Worm (Caenorhabditis elegans) whole organism, mixed stage, embryonic: Measurements from ENCODE around the gene glb-11.

ENCODE experiments used
- M03D4.4 ChIP-seq: sonication (generic microtip); optimal IDR thresholded peaks from 2 replicates; lab custom pipeline; 2017; ENCODE audit warnings: mild to moderate bottlenecking, missing genetic modification characterization, missing compliant biosample characterization
- bed-3 ChIP-seq: fragments of 200-800 bp; sonication (Bioruptor generic); optimal IDR thresholded peaks from 3 replicates; lab custom pipeline; 2018; ENCODE audit warnings: mild to moderate bottlenecking, missing genetic modification characterization, moderate library complexity, missing compliant biosample characterization
- blmp-1 ChIP-seq: fragments of 150-350 bp; optimal IDR thresholded peaks from 2 replicates; lab custom pipeline; 2014; ENCODE audit warnings: missing biosample characterization, missing genetic modification characterization
- ceh-43 ChIP-seq: fragments of 200-800 bp; sonication (Bioruptor generic); optimal IDR thresholded peaks from 2 replicates; lab custom pipeline; 2018; ENCODE audit warnings: mild to moderate bottlenecking, missing genetic modification characterization, moderate library complexity, missing compliant biosample characterization
- ceh-83 ChIP-seq: fragments of 200-800 bp; sonication (Bioruptor generic); optimal IDR thresholded peaks from 2 replicates; lab custom pipeline; 2018; ENCODE audit warnings: mild to moderate bottlenecking, missing genetic modification characterization, missing compliant biosample characterization
- ces-1 ChIP-seq: fragments of 150-350 bp; optimal IDR thresholded peaks from 2 replicates; lab custom pipeline; 2014; ENCODE audit warnings: missing biosample characterization, missing genetic modification reagents, missing genetic modification characterization
- cnd-1 ChIP-seq: fragments of 200-800 bp; sonication (Bioruptor generic); optimal IDR thresholded peaks from 2 replicates; lab custom pipeline; 2018; ENCODE audit warnings: mild to moderate bottlenecking, missing genetic modification characterization, missing compliant biosample characterization
- drap-1 ChIP-seq: fragments of 200-800 bp; sonication (Bioruptor generic); optimal IDR thresholded peaks from 3 replicates; lab custom pipeline; 2018; ENCODE audit warnings: mild to moderate bottlenecking, missing genetic modification characterization, missing compliant biosample characterization
- elt-1 ChIP-seq: sonication (generic microtip); optimal IDR thresholded peaks from 2 replicates; lab custom pipeline; 2017; ENCODE audit warnings: missing genetic modification characterization, mild to moderate bottlenecking, missing compliant biosample characterization, antibody characterized with exemption, moderate library complexity, borderline replicate concordance; ENCODE audit not compliant: insufficient read depth
- elt-3 ChIP-seq: fragments of 150-350 bp; optimal IDR thresholded peaks from 2 replicates; lab custom pipeline; 2014; ENCODE audit warnings: missing biosample characterization, missing genetic modification characterization
- flh-1 ChIP-seq: fragments of 200-800 bp; sonication (Bioruptor generic); optimal IDR thresholded peaks from 2 replicates; lab custom pipeline; 2018; ENCODE audit warnings: mild to moderate bottlenecking, missing genetic modification characterization, moderate library complexity, missing compliant biosample characterization
- ham-2 ChIP-seq: fragments of 200-800 bp; sonication (Bioruptor generic); optimal IDR thresholded peaks from 2 replicates; lab custom pipeline; 2018; ENCODE audit warnings: mild to moderate bottlenecking, missing genetic modification characterization, missing compliant biosample characterization
- hlh-1 ChIP-seq: fragments of 150-350 bp; optimal IDR thresholded peaks from 2 replicates; lab custom pipeline; 2014; ENCODE audit warnings: missing biosample characterization, missing genetic modification reagents, missing genetic modification characterization
- lin-13 ChIP-seq: fragments of 150-350 bp; optimal IDR thresholded peaks from 2 replicates; lab custom pipeline; 2014; ENCODE audit warnings: missing biosample characterization, missing genetic modification characterization
- lin-32 ChIP-seq: fragments of 200-800 bp; sonication (Bioruptor generic); optimal IDR thresholded peaks from 2 replicates; lab custom pipeline; 2018; ENCODE audit warnings: mild to moderate bottlenecking, missing genetic modification characterization, missing compliant biosample characterization
- lsy-2 ChIP-seq: fragments of 150-350 bp; optimal IDR thresholded peaks from 2 replicates; lab custom pipeline; 2014; ENCODE audit warnings: missing biosample characterization, missing genetic modification characterization
- mab-5 ChIP-seq: fragments of 150-350 bp; optimal IDR thresholded peaks from 2 replicates; lab custom pipeline; 2014; ENCODE audit warnings: missing biosample characterization, missing genetic modification characterization
- mep-1 ChIP-seq: fragments of 150-350 bp; optimal IDR thresholded peaks from 2 replicates; lab custom pipeline; 2017; ENCODE audit warnings: missing biosample characterization, missing genetic modification reagents, missing genetic modification characterization, inconsistent platforms
- mls-2 ChIP-seq: sonication (generic microtip); optimal IDR thresholded peaks from 2 replicates; lab custom pipeline; 2016; ENCODE audit warnings: mild to moderate bottlenecking, missing genetic modification characterization, moderate library complexity, missing compliant biosample characterization
- nhr-12 ChIP-seq: fragments of 150-350 bp; optimal IDR thresholded peaks from 2 replicates; lab custom pipeline; 2014; ENCODE audit warnings: missing biosample characterization, missing genetic modification characterization
- nhr-237 ChIP-seq: fragments of 150-350 bp; optimal IDR thresholded peaks from 2 replicates; lab custom pipeline; 2014; ENCODE audit warnings: missing biosample characterization, missing genetic modification characterization
- nhr-28 ChIP-seq: fragments of 150-350 bp; optimal IDR thresholded peaks from 2 replicates; lab custom pipeline; 2014; ENCODE audit warnings: missing biosample characterization, missing genetic modification characterization
- nhr-76 ChIP-seq: sonication (generic microtip); optimal IDR thresholded peaks from 2 replicates; lab custom pipeline; 2017; ENCODE audit warnings: missing biosample characterization, missing genetic modification characterization
- pha-4 ChIP-seq: fragments of 150-350 bp; optimal IDR thresholded peaks from 2 replicates; lab custom pipeline; 2018; ENCODE audit warnings: missing biosample characterization, missing genetic modification reagents, missing genetic modification characterization
- sem-2 ChIP-seq: fragments of 200-800 bp; sonication (Bioruptor generic); optimal IDR thresholded peaks from 2 replicates; lab custom pipeline; 2018; ENCODE audit warnings: mild to moderate bottlenecking, missing genetic modification characterization, missing compliant biosample characterization
- snpc-4 ChIP-seq: fragments of 150-350 bp; optimal IDR thresholded peaks from 2 replicates; lab custom pipeline; 2014; ENCODE audit warnings: missing biosample characterization, missing genetic modification characterization
- sptf-1 ChIP-seq: sonication (generic microtip); optimal IDR thresholded peaks from 2 replicates; lab custom pipeline; 2017; ENCODE audit warnings: mild to moderate bottlenecking, missing genetic modification characterization, moderate library complexity, missing compliant biosample characterization
- tbx-8 ChIP-seq: fragments of 200-800 bp; sonication (Bioruptor generic); optimal IDR thresholded peaks from 2 replicates; lab custom pipeline; 2018; ENCODE audit warnings: mild to moderate bottlenecking, missing genetic modification characterization, moderate library complexity, missing compliant biosample characterization
- unc-120 ChIP-seq: sonication (generic microtip); optimal IDR thresholded peaks from 2 replicates; lab custom pipeline; 2017; ENCODE audit warnings: missing genetic modification characterization, missing compliant biosample characterization; ENCODE audit not compliant: poor library complexity, severe bottlenecking
- unc-39 ChIP-seq: fragments of 150-350 bp; optimal IDR thresholded peaks from 2 replicates; lab custom pipeline; 2014; ENCODE audit warnings: missing biosample characterization, missing genetic modification characterization
- unc-62 ChIP-seq: fragments of 150-350 bp; optimal IDR thresholded peaks from 2 replicates; lab custom pipeline; 2014; ENCODE audit warnings: missing biosample characterization, missing genetic modification reagents, missing genetic modification characterization
- zip-8 ChIP-seq: fragments of 150-350 bp; optimal IDR thresholded peaks from 2 replicates; lab custom pipeline; 2014; ENCODE audit warnings: missing biosample characterization, missing genetic modification characterization
- ztf-11 ChIP-seq: fragments of 150-350 bp; optimal IDR thresholded peaks from 2 replicates; lab custom pipeline; 2014; ENCODE audit warnings: missing biosample characterization, missing genetic modification characterization

Gene glb-11

ce11 chrIII:4018591-4019580 lies 26.9 kb upstream of the glb-11 start:
- TF ChIP-seq ces-1 (GFP tag; lab: Kevin White, UChicago) (no peak), nhr-237 (tag; lab: Kevin White, UChicago) (no peak), ham-2 (GFP tag; lab: Kevin White, UChicago) (peak; percentile 12)

ce11 chrIII:4018095-4018498 lies 26.1 kb upstream of the glb-11 start:
- TF ChIP-seq hlh-1 (tag; lab: Kevin White, UChicago) (no peak), ceh-43 (no peak), unc-62 (GFP tag; lab: Kevin White, UChicago) (peak; percentile 55), tbx-8 (GFP tag; lab: Kevin White, UChicago) (no peak), mab-5 (tag; lab: Kevin White, UChicago) (no peak), mep-1 (tag; lab: Kevin White, UChicago) (no peak), ceh-83 (GFP tag; lab: Kevin White, UChicago) (no peak), bed-3 (GFP tag; lab: Kevin White, UChicago) (no peak), M03D4.4 (no peak), flh-1 (GFP tag; lab: Kevin White, UChicago) (no peak), zip-8 (tag; lab: Kevin White, UChicago) (no peak), cnd-1 (tag; lab: Kevin White, UChicago) (no peak), nhr-12 (tag; lab: Kevin White, UChicago) (no peak), elt-3 (tag; lab: Kevin White, UChicago) (no peak), ces-1 (GFP tag; lab: Kevin White, UChicago) (peak; percentile 80), mls-2 (tag; lab: Kevin White, UChicago) (no peak), sem-2 (GFP tag; lab: Kevin White, UChicago) (no peak), pha-4 (tag; lab: Kevin White, UChicago) (no peak), elt-1 (no peak), sptf-1 (tag; lab: Kevin White, UChicago) (peak; percentile 34), snpc-4 (tag; lab: Kevin White, UChicago) (no peak), lin-13 (tag; lab: Kevin White, UChicago) (peak; percentile 1), nhr-28 (tag; lab: Kevin White, UChicago) (no peak), unc-39 (tag; lab: Kevin White, UChicago) (no peak), drap-1 (GFP tag; lab: Kevin White, UChicago) (no peak), lin-32 (no peak), ztf-11 (tag; lab: Kevin White, UChicago) (no peak), nhr-76 (no peak)

- TF ChIP-seq unc-120 (tag; lab: Kevin White, UChicago) (no peak), unc-62 (GFP tag; lab: Kevin White, UChicago) (no peak), blmp-1 (tag; lab: Kevin White, UChicago) (no peak), elt-3 (tag; lab: Kevin White, UChicago) (no peak), cnd-1 (tag; lab: Kevin White, UChicago) (no peak), unc-39 (tag; lab: Kevin White, UChicago) (no peak), mab-5 (tag; lab: Kevin White, UChicago) (no peak), zip-8 (tag; lab: Kevin White, UChicago) (no peak), M03D4.4 (no peak), lsy-2 (tag; lab: Kevin White, UChicago) (no peak)
- TF ChIP-seq, all 35 proteins: peak for 0
Observed at ce11 chrIII:4017527-4017926, 25.5 kb upstream of the glb-11 start, which contains the start of gene tbb-2. tbb-2 (minus strand) TSS chrIII:4017627.
